Worm (Caenorhabditis elegans) whole organism, L1 larva: ENCODE measurements around the gene tag-89.
A peak's percentile ranks its signal among the peaks of the same experiment; 100 is the strongest.

Experiments used
- ama-1 ChIP-seq: fragments of 150-350 bp; optimal IDR thresholded peaks from 2 replicates; lab custom pipeline; 2014
- blmp-1 ChIP-seq: fragments of 150-350 bp; optimal IDR thresholded peaks from 2 replicates; lab custom pipeline; 2014; ENCODE audit warnings: missing biosample characterization, missing genetic modification characterization
- efl-1 ChIP-seq, 4 experiments: fragments of 150-350 bp; optimal IDR thresholded peaks in 3 of 4; peaks in 1 of 4; 1 replicate in 1 of 4; 2 replicates in 3 of 4; lab custom pipeline; 2014; ENCODE audit warnings: missing biosample characterization in 2 of 4, missing genetic modification characterization in 2 of 4, missing genetic modification reagents in 2 of 4
- fkh-10 ChIP-seq: sonication (generic microtip); optimal IDR thresholded peaks from 2 replicates; lab custom pipeline; 2017; ENCODE audit warnings: missing biosample characterization, missing genetic modification reagents, missing genetic modification characterization
- irx-1 ChIP-seq: sonication (generic microtip); optimal IDR thresholded peaks from 2 replicates; lab custom pipeline; 2016; ENCODE audit warnings: missing genetic modification characterization, missing compliant biosample characterization
- jun-1 ChIP-seq: fragments of 150-350 bp; optimal IDR thresholded peaks from 2 replicates; lab custom pipeline; 2014; ENCODE audit warnings: missing biosample characterization, missing genetic modification reagents, missing genetic modification characterization
- lin-14 ChIP-seq: fragments of 200-800 bp; sonication (Bioruptor generic); optimal IDR thresholded peaks from 2 replicates; lab custom pipeline; 2018; ENCODE audit warnings: mild to moderate bottlenecking, missing genetic modification characterization, moderate library complexity, missing compliant biosample characterization
- mef-2 ChIP-seq: fragments of 150-350 bp; optimal IDR thresholded peaks from 2 replicates; lab custom pipeline; 2014; ENCODE audit warnings: missing biosample characterization, missing genetic modification characterization
- nhr-11 ChIP-seq: fragments of 150-350 bp; optimal IDR thresholded peaks from 2 replicates; lab custom pipeline; 2014; ENCODE audit warnings: missing biosample characterization, missing genetic modification characterization
- nhr-237 ChIP-seq: fragments of 150-350 bp; optimal IDR thresholded peaks from 2 replicates; lab custom pipeline; 2014; ENCODE audit warnings: missing biosample characterization, missing genetic modification characterization
- nhr-28 ChIP-seq: fragments of 150-350 bp; optimal IDR thresholded peaks from 2 replicates; lab custom pipeline; 2014; ENCODE audit warnings: missing biosample characterization, missing genetic modification characterization
- nhr-77 ChIP-seq: fragments of 150-350 bp; optimal IDR thresholded peaks from 2 replicates; lab custom pipeline; 2014; ENCODE audit warnings: missing biosample characterization, missing genetic modification characterization
- snpc-4 ChIP-seq: fragments of 150-350 bp; optimal IDR thresholded peaks from 2 replicates; lab custom pipeline; 2014; ENCODE audit warnings: missing biosample characterization, missing genetic modification characterization
- ztf-11 ChIP-seq, 2 experiments: sonication (generic microtip); optimal IDR thresholded peaks; 2 replicates each; lab custom pipeline; 2016 to 2017; ENCODE audit warnings: missing genetic modification characterization in 2 of 2, missing biosample characterization in 1 of 2, missing compliant biosample characterization in 1 of 2

DNA sequence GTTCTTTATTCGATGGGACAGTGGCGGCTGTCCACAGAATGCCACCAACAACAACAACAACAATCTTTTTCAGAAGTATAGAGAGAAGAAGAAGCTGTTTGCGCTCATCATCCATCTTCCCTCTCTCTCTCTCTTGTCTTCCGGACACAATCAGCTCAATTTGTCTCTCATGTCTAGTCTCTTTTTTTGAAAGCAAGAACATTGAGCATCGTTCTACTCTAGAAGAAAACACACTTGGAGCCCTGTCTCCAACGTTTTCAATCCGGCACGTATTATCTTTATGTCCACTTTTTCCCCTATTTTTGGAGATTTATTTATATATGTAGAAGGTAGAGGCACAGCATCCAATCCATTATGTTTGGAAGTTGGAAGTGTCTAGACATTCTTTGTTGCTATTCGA is 45.5 kb upstream of the tag-89 start:
- TF ChIP-seq nhr-77 (tag; lab: Kevin White, UChicago) (no peak), nhr-237 (tag; lab: Kevin White, UChicago) (no peak), mef-2 (no peak), ama-1 (lab: Kevin White, UChicago) (no peak), fkh-10 (no peak), blmp-1 (tag; lab: Kevin White, UChicago) (no peak), irx-1 (tag; lab: Kevin White, UChicago) (no peak), jun-1 (tag; lab: Kevin White, UChicago) (no peak), ztf-11 (tag; optimal IDR thresholded peaks at IDR 0.05; lab: Kevin White, UChicago) (no peak), snpc-4 (tag; lab: Kevin White, UChicago) (no peak), lin-14 (GFP tag; lab: Kevin White, UChicago) (peak; percentile 34), efl-1 (optimal IDR thresholded peaks at IDR 0.05; lab: Kevin White, UChicago) (no peak), efl-1 (GFP tag; optimal IDR thresholded peaks at IDR 0.05 in 1 of 2; lab: Kevin White, UChicago) (no peak), nhr-11 (tag; lab: Kevin White, UChicago) (no peak), nhr-28 (tag; lab: Kevin White, UChicago) (no peak)
